Worm (Caenorhabditis elegans) whole organism, young adult: ENCODE measurements around the gene B0563.8.
A peak's percentile ranks its signal among the peaks of the same experiment; 100 is the strongest.

Experiments used
- B0261.1 ChIP-seq: sonication (generic microtip); optimal IDR thresholded peaks from 2 replicates; lab custom pipeline; 2016; ENCODE audit warnings: mild to moderate bottlenecking, missing genetic modification characterization, moderate library complexity, missing compliant biosample characterization
- C06A6.2 ChIP-seq: fragments of 200-800 bp; sonication (Bioruptor generic); conservative IDR thresholded peaks from 2 replicates; pipeline ENCODE4 v1.3.6; 2022; ENCODE audit warnings: missing genetic modification characterization, missing compliant biosample characterization
- F23B12.7 ChIP-seq: sonication (generic microtip); optimal IDR thresholded peaks from 2 replicates; lab custom pipeline; 2017; ENCODE audit warnings: missing genetic modification characterization, mild to moderate bottlenecking, missing compliant biosample characterization, antibody characterized with exemption, moderate library complexity; ENCODE audit not compliant: insufficient read depth
- F39B2.1 ChIP-seq: fragments of 200-800 bp; sonication (Bioruptor generic); IDR thresholded peaks from 2 replicates; pipeline ENCODE4 v1.3.6; 2022; ENCODE audit warnings: missing genetic modification reagents, missing genetic modification characterization, missing compliant biosample characterization
- F57A8.1 ChIP-seq: fragments of 200-800 bp; sonication (Bioruptor generic); optimal IDR thresholded peaks from 2 replicates; lab custom pipeline; 2018; ENCODE audit warnings: mild to moderate bottlenecking, missing genetic modification characterization, moderate library complexity, missing compliant biosample characterization
- K11D2.4 ChIP-seq: fragments of 200-800 bp; sonication (Bioruptor generic); IDR thresholded peaks from 2 replicates; pipeline ENCODE4 v1.3.6; 2022; ENCODE audit warnings: missing genetic modification reagents, missing genetic modification characterization, missing compliant biosample characterization
- K12H6.12 ChIP-seq: fragments of 200-800 bp; sonication (Bioruptor generic); optimal IDR thresholded peaks from 2 replicates; lab custom pipeline; 2018; ENCODE audit warnings: mild to moderate bottlenecking, missing genetic modification characterization, missing compliant biosample characterization
- Y95B8A.8 ChIP-seq: fragments of 200-800 bp; sonication (Bioruptor generic); IDR thresholded peaks from 2 replicates; pipeline ENCODE4 v1.3.6; 2022; ENCODE audit warnings: missing genetic modification reagents, missing genetic modification characterization, missing compliant biosample characterization
- attf-6 ChIP-seq: fragments of 200-800 bp; sonication (Bioruptor generic); IDR thresholded peaks from 2 replicates; pipeline ENCODE4 v1.3.6; 2022; ENCODE audit warnings: missing genetic modification reagents, missing genetic modification characterization, missing compliant biosample characterization
- bed-2 ChIP-seq: fragments of 200-800 bp; sonication (Bioruptor generic); IDR thresholded peaks from 2 replicates; pipeline ENCODE4 v1.3.6; 2022; ENCODE audit warnings: missing genetic modification reagents, missing genetic modification characterization, missing compliant biosample characterization
- cebp-2 ChIP-seq: fragments of 200-800 bp; sonication (Bioruptor generic); IDR thresholded peaks from 2 replicates; pipeline ENCODE4 v1.3.6; 2022; ENCODE audit warnings: missing genetic modification characterization, missing compliant biosample characterization
- ceh-40 ChIP-seq: fragments of 200-800 bp; sonication (Bioruptor generic); IDR thresholded peaks from 2 replicates; pipeline ENCODE4 v1.3.6; 2022; ENCODE audit warnings: missing genetic modification characterization, missing compliant biosample characterization
- chd-7 ChIP-seq: sonication (generic microtip); optimal IDR thresholded peaks from 2 replicates; lab custom pipeline; 2016; ENCODE audit warnings: mild to moderate bottlenecking, missing genetic modification characterization, moderate library complexity, missing compliant biosample characterization
- dpff-1 ChIP-seq: sonication (generic microtip); optimal IDR thresholded peaks from 2 replicates; lab custom pipeline; 2017; ENCODE audit warnings: mild to moderate bottlenecking, missing genetic modification characterization, missing compliant biosample characterization
- egl-18 ChIP-seq: fragments of 200-800 bp; sonication (Bioruptor generic); IDR thresholded peaks from 2 replicates; pipeline ENCODE4 v1.3.6; 2022; ENCODE audit warnings: missing genetic modification reagents, missing genetic modification characterization, missing compliant biosample characterization
- ekl-4 ChIP-seq: fragments of 200-800 bp; sonication (Bioruptor generic); IDR thresholded peaks from 2 replicates; pipeline ENCODE4 v1.3.6; 2022; ENCODE audit warnings: missing genetic modification reagents, missing genetic modification characterization, missing compliant biosample characterization
- fkh-3 ChIP-seq: sonication (generic microtip); optimal IDR thresholded peaks from 2 replicates; lab custom pipeline; 2016; ENCODE audit warnings: mild to moderate bottlenecking, missing genetic modification characterization, missing compliant biosample characterization
- hlh-26 ChIP-seq: fragments of 200-800 bp; sonication (Bioruptor generic); conservative IDR thresholded peaks from 2 replicates; pipeline ENCODE4 v1.3.6; 2022; ENCODE audit warnings: missing genetic modification reagents, missing genetic modification characterization, missing compliant biosample characterization
- hrde-1 ChIP-seq: sonication (generic microtip); optimal IDR thresholded peaks from 2 replicates; lab custom pipeline; 2016; ENCODE audit warnings: missing genetic modification characterization, mild to moderate bottlenecking, missing compliant biosample characterization, moderate library complexity, missing genotype, missing genetic modification reagents, borderline replicate concordance
- hsf-1 ChIP-seq: fragments of 200-800 bp; sonication (Bioruptor generic); IDR thresholded peaks from 2 replicates; pipeline ENCODE4 v1.3.6; 2022; ENCODE audit warnings: missing genetic modification reagents, missing genetic modification characterization, missing compliant biosample characterization
- let-607 ChIP-seq, 2 experiments: fragments of 200-800 bp in 1 of 2; sonication (Bioruptor generic) in 1 of 2; sonication (generic microtip) in 1 of 2; optimal IDR thresholded peaks; 2 replicates each; lab custom pipeline; 2016 to 2018; ENCODE audit warnings: mild to moderate bottlenecking in 2 of 2, missing compliant biosample characterization in 2 of 2, missing genetic modification characterization in 2 of 2, moderate library complexity in 2 of 2, missing genotype in 1 of 2
- lin-40 ChIP-seq: sonication (generic microtip); optimal IDR thresholded peaks from 2 replicates; lab custom pipeline; 2016; ENCODE audit warnings: missing genetic modification characterization, mild to moderate bottlenecking, missing compliant biosample characterization, missing genotype, missing genetic modification reagents
- lin-54 ChIP-seq: fragments of 200-800 bp; sonication (Bioruptor generic); optimal IDR thresholded peaks from 2 replicates; lab custom pipeline; 2018; ENCODE audit warnings: mild to moderate bottlenecking, missing genetic modification characterization, missing compliant biosample characterization
- madf-10 ChIP-seq: sonication (generic microtip); optimal IDR thresholded peaks from 2 replicates; lab custom pipeline; 2016; ENCODE audit warnings: mild to moderate bottlenecking, missing genetic modification characterization, missing compliant biosample characterization
- madf-8 ChIP-seq: fragments of 200-800 bp; sonication (Bioruptor generic); conservative IDR thresholded peaks from 2 replicates; pipeline ENCODE4 v1.3.6; 2022; ENCODE audit warnings: missing genetic modification reagents, missing genetic modification characterization, missing compliant biosample characterization
- mxl-1 ChIP-seq: sonication (generic microtip); optimal IDR thresholded peaks from 2 replicates; lab custom pipeline; 2016; ENCODE audit warnings: missing genetic modification characterization, missing compliant biosample characterization
- nfya-1 ChIP-seq: sonication (generic microtip); optimal IDR thresholded peaks from 2 replicates; lab custom pipeline; 2017; ENCODE audit warnings: antibody characterized with exemption, missing compliant biosample characterization, missing genetic modification characterization, borderline replicate concordance; ENCODE audit not compliant: insufficient read depth
- nhr-120 ChIP-seq: fragments of 200-800 bp; sonication (Bioruptor generic); IDR thresholded peaks from 2 replicates; pipeline ENCODE4 v1.3.6; 2022; ENCODE audit warnings: missing genetic modification characterization, missing compliant biosample characterization
- nhr-80 ChIP-seq: sonication (generic microtip); optimal IDR thresholded peaks from 2 replicates; lab custom pipeline; 2016; ENCODE audit warnings: missing genetic modification characterization, missing compliant biosample characterization
- pha-4 ChIP-seq: fragments of 150-350 bp; sonication (generic microtip); optimal IDR thresholded peaks from 2 replicates; lab custom pipeline; 2014; ENCODE audit warnings: missing biosample characterization, missing genetic modification reagents, missing genetic modification characterization
- repo-1 ChIP-seq: sonication (generic microtip); optimal IDR thresholded peaks from 2 replicates; lab custom pipeline; 2017; ENCODE audit warnings: mild to moderate bottlenecking, missing genetic modification characterization, missing compliant biosample characterization
- sdz-38 ChIP-seq: sonication (generic microtip); optimal IDR thresholded peaks from 2 replicates; lab custom pipeline; 2016; ENCODE audit warnings: missing genotype, missing genetic modification characterization, missing compliant biosample characterization
- somi-1 ChIP-seq: fragments of 200-800 bp; sonication (Bioruptor generic); optimal IDR thresholded peaks from 2 replicates; lab custom pipeline; 2018; ENCODE audit warnings: mild to moderate bottlenecking, missing genetic modification characterization, missing compliant biosample characterization
- sptf-2 ChIP-seq: fragments of 200-800 bp; sonication (Bioruptor generic); optimal IDR thresholded peaks from 2 replicates; lab custom pipeline; 2018; ENCODE audit warnings: mild to moderate bottlenecking, missing genetic modification characterization, missing compliant biosample characterization
- tlf-1 ChIP-seq: fragments of 200-800 bp; sonication (Bioruptor generic); optimal IDR thresholded peaks from 2 replicates; lab custom pipeline; 2018; ENCODE audit warnings: mild to moderate bottlenecking, missing genetic modification characterization, missing compliant biosample characterization
- unc-130 ChIP-seq: sonication (generic microtip); optimal IDR thresholded peaks from 2 replicates; lab custom pipeline; 2016; ENCODE audit warnings: missing genetic modification reagents, missing genetic modification characterization, missing compliant biosample characterization
- unc-62 ChIP-seq: fragments of 150-350 bp; optimal IDR thresholded peaks from 2 replicates; lab custom pipeline; 2014; ENCODE audit warnings: missing biosample characterization, missing genetic modification reagents, missing genetic modification characterization
- xnd-1 ChIP-seq: sonication (generic microtip); optimal IDR thresholded peaks from 2 replicates; lab custom pipeline; 2016; ENCODE audit warnings: missing genotype, missing genetic modification reagents, missing genetic modification characterization, missing compliant biosample characterization
- ztf-22 ChIP-seq: fragments of 200-800 bp; sonication (Bioruptor generic); optimal IDR thresholded peaks from 2 replicates; lab custom pipeline; 2018; ENCODE audit warnings: mild to moderate bottlenecking, missing genetic modification characterization, moderate library complexity, missing compliant biosample characterization
- ztf-25 ChIP-seq: fragments of 200-800 bp; sonication (Bioruptor generic); IDR thresholded peaks from 2 replicates; pipeline ENCODE4 v1.3.6; 2022; ENCODE audit warnings: missing genetic modification reagents, missing genetic modification characterization, missing compliant biosample characterization
- ztf-26 ChIP-seq: sonication (generic microtip); optimal IDR thresholded peaks from 2 replicates; lab custom pipeline; 2017; ENCODE audit warnings: missing genetic modification characterization, missing compliant biosample characterization
- ztf-3 ChIP-seq: fragments of 200-800 bp; sonication (Bioruptor generic); optimal IDR thresholded peaks from 2 replicates; lab custom pipeline; 2018; ENCODE audit warnings: mild to moderate bottlenecking, missing genetic modification characterization, missing compliant biosample characterization

B0563.8 gene

ce11 chrX:9150269-9150744, 24.0 kb downstream of the B0563.8 start, which contains the start of gene tmbi-4 (continued):
- 0 out of 2 replicates have a peak, but pooled peaks have one; percentile 31 for TF ChIP-seq K11D2.4 (GFP tag; lab: Robert Waterston, UW)
- TF ChIP-seq F57A8.1: no peak
- no peak for TF ChIP-seq ztf-3 (GFP tag; lab: Kevin White, UChicago)
- no peak for TF ChIP-seq F23B12.7 (tag; lab: Kevin White, UChicago)
- no peak for TF ChIP-seq unc-130
- no peak for TF ChIP-seq repo-1 (tag; lab: Kevin White, UChicago)
- no peak for TF ChIP-seq nfya-1 (tag; lab: Kevin White, UChicago)
- TF ChIP-seq mxl-1 (tag; lab: Kevin White, UChicago): no peak
- no peak for TF ChIP-seq Y95B8A.8 (GFP tag; lab: Robert Waterston, UW)
- no peak for TF ChIP-seq cebp-2 (GFP tag; lab: Robert Waterston, UW)
- no peak for TF ChIP-seq madf-8 (GFP tag; lab: Robert Waterston, UW)
- TF ChIP-seq ztf-25 (GFP tag; lab: Robert Waterston, UW): no peak
- peak; percentile 53 for TF ChIP-seq lin-40 (tag; lab: Kevin White, UChicago)
- TF ChIP-seq K12H6.12 (tag; lab: Kevin White, UChicago): peak; percentile 8
- no peak for TF ChIP-seq dpff-1 (tag; lab: Kevin White, UChicago)
- TF ChIP-seq unc-62: peak; percentile 15
- no peak for TF ChIP-seq ztf-22
- peak; percentile 56 for TF ChIP-seq nhr-80
- TF ChIP-seq ceh-40 (GFP tag; lab: Robert Waterston, UW): no peak
- TF ChIP-seq egl-18: no peak
- TF ChIP-seq sptf-2 (GFP tag; lab: Kevin White, UChicago): no peak
- no peak for TF ChIP-seq B0261.1 (tag; lab: Kevin White, UChicago)
- no peak for TF ChIP-seq madf-10
- no peak for TF ChIP-seq hrde-1
- no peak for TF ChIP-seq hsf-1 (GFP tag; lab: Robert Waterston, UW)

ce11 chrX:9146953-9147352, 27.4 kb downstream of the B0563.8 start:
- TF ChIP-seq somi-1 (GFP tag; lab: Kevin White, UChicago): peak; percentile 61
- TF ChIP-seq xnd-1: no peak
- no peak for TF ChIP-seq F39B2.1 (GFP tag; lab: Robert Waterston, UW)
- TF ChIP-seq hlh-26 (GFP tag; lab: Robert Waterston, UW): no peak
- TF ChIP-seq ztf-26 (tag; lab: Kevin White, UChicago): peak; percentile 70
- no peak for TF ChIP-seq sptf-2 (GFP tag; lab: Kevin White, UChicago)
- TF ChIP-seq chd-7 (tag; lab: Kevin White, UChicago): peak; percentile 15
- no peak for TF ChIP-seq hrde-1
- TF ChIP-seq lin-40 (tag; lab: Kevin White, UChicago): peak; percentile 64

- TF ChIP-seq C06A6.2 (GFP tag; lab: Robert Waterston, UW) (no peak), pha-4 (tag; lab: Kevin White, UChicago) (no peak), fkh-3 (tag; lab: Kevin White, UChicago) (no peak), lin-54 (GFP tag; lab: Kevin White, UChicago) (no peak), tlf-1 (no peak), xnd-1 (no peak), let-607 (tag; optimal IDR thresholded peaks at IDR 0.05; lab: Kevin White, UChicago) (no peak), attf-6 (GFP tag; lab: Robert Waterston, UW) (no peak), sdz-38 (tag; lab: Kevin White, UChicago) (no peak), ekl-4 (GFP tag; lab: Robert Waterston, UW) (no peak), nhr-120 (GFP tag; lab: Robert Waterston, UW) (no peak), bed-2 (GFP tag; lab: Robert Waterston, UW) (no peak)
These were observed 28.5 kb downstream of the B0563.8 start, which contains the start of gene B0563.5 for ce11 chrX:9145848-9146247. B0563.5 (plus strand) TSS chrX:9146148.
